Worm (Caenorhabditis elegans) whole organism, late embryonic: Measurements from ENCODE around the gene cest-16.

Experiments
- ama-1 ChIP-seq: fragments of 150-350 bp; optimal IDR thresholded peaks from 2 replicates; lab custom pipeline; 2014
- dmd-4 ChIP-seq: sonication (generic microtip); optimal IDR thresholded peaks from 2 replicates; lab custom pipeline; 2016; ENCODE audit warnings: borderline replicate concordance, missing genetic modification characterization, missing compliant biosample characterization
- tbx-2 ChIP-seq: sonication (generic microtip); optimal IDR thresholded peaks from 2 replicates; lab custom pipeline; 2016; ENCODE audit warnings: missing genetic modification characterization, missing compliant biosample characterization

DNA sequence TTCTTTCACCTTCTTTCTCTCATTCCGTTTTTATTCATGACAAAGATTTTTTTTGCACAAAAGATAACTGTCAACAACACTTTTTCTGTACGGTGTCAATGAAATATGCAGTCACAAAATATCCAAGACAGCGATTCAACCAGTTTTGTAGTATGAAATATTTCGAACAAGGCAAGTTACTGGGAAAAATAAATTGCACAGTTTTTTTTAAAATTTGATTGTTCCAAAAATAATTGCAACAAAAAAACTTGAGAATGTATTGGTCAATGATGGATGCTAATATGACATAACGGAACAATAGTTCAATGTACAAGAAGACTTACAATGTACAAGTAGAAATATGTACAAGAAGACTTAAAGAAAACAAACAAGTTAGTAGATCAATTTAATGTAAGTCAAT is 46.0 kb downstream of the cest-16 start:
- TF ChIP-seq ama-1 (lab: Kevin White, UChicago) (no peak), tbx-2 (tag; lab: Kevin White, UChicago) (no peak), dmd-4 (tag; lab: Kevin White, UChicago) (no peak)
